Worm (Caenorhabditis elegans) whole organism, L4 larva: ENCODE measurements around the gene srg-41.

Experiments used
- D1046.2 ChIP-seq: fragments of 200-800 bp; sonication (Bioruptor generic); IDR thresholded peaks from 2 replicates; pipeline ENCODE4 v1.3.6; 2022; ENCODE audit warnings: missing genetic modification characterization, missing compliant biosample characterization
- T20F7.1 ChIP-seq: fragments of 200-800 bp; sonication (Bioruptor generic); optimal IDR thresholded peaks from 2 replicates; lab custom pipeline; 2018; ENCODE audit warnings: mild to moderate bottlenecking, missing genetic modification characterization, missing compliant biosample characterization
- T26A8.4 ChIP-seq: fragments of 200-800 bp; sonication (Bioruptor generic); IDR thresholded peaks from 2 replicates; pipeline ENCODE4 v1.3.6; 2022; ENCODE audit warnings: missing genetic modification characterization, missing compliant biosample characterization
- ZK546.5 ChIP-seq, 2 experiments: sonication (generic microtip); optimal IDR thresholded peaks; 2 replicates each; lab custom pipeline; 2017; ENCODE audit warnings: missing biosample characterization in 2 of 2, missing genetic modification characterization in 2 of 2
- aha-1 ChIP-seq: fragments of 150-350 bp; peaks from one replicate; lab custom pipeline; 2014; ENCODE audit warnings: missing biosample characterization, missing genetic modification characterization
- arid-1 ChIP-seq: fragments of 200-800 bp; sonication (Bioruptor generic); conservative IDR thresholded peaks from 2 replicates; pipeline ENCODE4 v1.3.6; 2022; ENCODE audit warnings: missing genetic modification reagents, missing genetic modification characterization, missing compliant biosample characterization
- ceh-32 ChIP-seq: sonication (generic microtip); optimal IDR thresholded peaks from 2 replicates; lab custom pipeline; 2016; ENCODE audit warnings: mild to moderate bottlenecking, missing genetic modification characterization, missing compliant biosample characterization; ENCODE audit not compliant: poor library complexity
- ceh-44 ChIP-seq: fragments of 200-800 bp; sonication (Bioruptor generic); IDR thresholded peaks from 2 replicates; pipeline ENCODE4 v1.3.6; 2022; ENCODE audit warnings: missing genetic modification reagents, missing genetic modification characterization, missing compliant biosample characterization
- cey-2 ChIP-seq: sonication (generic microtip); optimal IDR thresholded peaks from 3 replicates; lab custom pipeline; 2017; ENCODE audit warnings: missing genetic modification characterization, mild to moderate bottlenecking, missing compliant biosample characterization, antibody characterized with exemption, borderline replicate concordance; ENCODE audit not compliant: insufficient read depth
- ctbp-1 ChIP-seq: fragments of 200-800 bp; sonication (Bioruptor generic); IDR thresholded peaks from 2 replicates; pipeline ENCODE4 v1.3.6; 2022; ENCODE audit warnings: missing genetic modification reagents, missing genetic modification characterization, missing compliant biosample characterization
- daf-16 ChIP-seq, 3 experiments: sonication (generic microtip); optimal IDR thresholded peaks; 2 replicates each; lab custom pipeline; 2016 to 2017; ENCODE audit warnings: missing genetic modification characterization in 3 of 3, missing genetic modification reagents in 3 of 3, mild to moderate bottlenecking in 2 of 3, missing compliant biosample characterization in 2 of 3, missing biosample characterization in 1 of 3, moderate library complexity in 1 of 3
- dmd-9 ChIP-seq: fragments of 200-800 bp; sonication (Bioruptor generic); IDR thresholded peaks from 2 replicates; pipeline ENCODE4 v1.3.6; 2022; ENCODE audit warnings: missing genetic modification reagents, missing genetic modification characterization, missing compliant biosample characterization
- duxl-1 ChIP-seq: sonication (generic microtip); optimal IDR thresholded peaks from 2 replicates; lab custom pipeline; 2016; ENCODE audit warnings: mild to moderate bottlenecking, missing genetic modification characterization, moderate library complexity, missing compliant biosample characterization; ENCODE audit not compliant: poor library complexity
- egl-27 ChIP-seq: sonication (generic microtip); optimal IDR thresholded peaks from 3 replicates; lab custom pipeline; 2017; ENCODE audit warnings: missing biosample characterization, missing genetic modification reagents, missing genetic modification characterization
- fkh-10 ChIP-seq: fragments of 150-350 bp; optimal IDR thresholded peaks from 2 replicates; lab custom pipeline; 2014; ENCODE audit warnings: missing biosample characterization, missing genetic modification reagents, missing genetic modification characterization
- hmg-1.1 ChIP-seq: fragments of 200-800 bp; sonication (Bioruptor generic); IDR thresholded peaks from 2 replicates; pipeline ENCODE4 v1.3.6; 2022; ENCODE audit warnings: missing genetic modification reagents, missing genetic modification characterization, missing compliant biosample characterization
- lin-1 ChIP-seq: fragments of 200-800 bp; sonication (Bioruptor generic); IDR thresholded peaks from 2 replicates; pipeline ENCODE4 v1.3.6; 2022; ENCODE audit warnings: missing genetic modification reagents, missing genetic modification characterization, missing compliant biosample characterization
- lin-29 ChIP-seq: fragments of 200-800 bp; sonication (Bioruptor generic); IDR thresholded peaks from 2 replicates; pipeline ENCODE4 v1.3.6; 2022; ENCODE audit warnings: missing genetic modification reagents, missing genetic modification characterization, missing compliant biosample characterization
- lin-38 ChIP-seq: fragments of 200-800 bp; sonication (Bioruptor generic); IDR thresholded peaks from 2 replicates; pipeline ENCODE4 v1.3.6; 2022; ENCODE audit warnings: missing genetic modification reagents, missing genetic modification characterization, missing compliant biosample characterization
- lsy-2 ChIP-seq, 2 experiments: fragments of 150-350 bp in 1 of 2; sonication (generic microtip) in 1 of 2; optimal IDR thresholded peaks; 2 replicates each; lab custom pipeline; 2014 to 2017; ENCODE audit warnings: missing biosample characterization in 2 of 2, missing genetic modification characterization in 2 of 2
- madf-9 ChIP-seq: fragments of 200-800 bp; sonication (Bioruptor generic); conservative IDR thresholded peaks from 2 replicates; pipeline ENCODE4 v1.3.6; 2022; ENCODE audit warnings: missing genetic modification reagents, missing genetic modification characterization, missing compliant biosample characterization
- mdl-1 ChIP-seq, 2 experiments: fragments of 150-350 bp in 1 of 2; sonication (generic microtip) in 1 of 2; optimal IDR thresholded peaks; 2 replicates each; lab custom pipeline; 2014 to 2017; ENCODE audit warnings: missing biosample characterization in 2 of 2, missing genetic modification characterization in 2 of 2
- mdt-29 ChIP-seq: fragments of 200-800 bp; sonication (Bioruptor generic); IDR thresholded peaks from 2 replicates; pipeline ENCODE4 v1.3.6; 2022; ENCODE audit warnings: missing genetic modification reagents, missing genetic modification characterization, missing compliant biosample characterization
- mep-1 ChIP-seq: fragments of 150-350 bp; sonication (generic microtip); optimal IDR thresholded peaks from 3 replicates; lab custom pipeline; 2014; ENCODE audit warnings: missing biosample characterization, missing genetic modification characterization
- mes-2 ChIP-seq: sonication (generic microtip); optimal IDR thresholded peaks from 2 replicates; lab custom pipeline; 2016; ENCODE audit warnings: missing genotype, mild to moderate bottlenecking, missing genetic modification characterization, missing compliant biosample characterization; ENCODE audit not compliant: poor library complexity, severe bottlenecking
- mxl-2 ChIP-seq: fragments of 200-800 bp; sonication (Bioruptor generic); conservative IDR thresholded peaks from 2 replicates; pipeline ENCODE4 v1.3.6; 2022; ENCODE audit warnings: missing genetic modification reagents, missing genetic modification characterization, missing compliant biosample characterization
- nhr-11 ChIP-seq: fragments of 150-350 bp; optimal IDR thresholded peaks from 2 replicates; lab custom pipeline; 2014; ENCODE audit warnings: missing biosample characterization, missing genetic modification characterization
- nhr-111 ChIP-seq: fragments of 200-800 bp; sonication (Bioruptor generic); optimal IDR thresholded peaks from 2 replicates; lab custom pipeline; 2018; ENCODE audit warnings: mild to moderate bottlenecking, missing genetic modification characterization, missing compliant biosample characterization
- nhr-25 ChIP-seq: sonication (generic microtip); optimal IDR thresholded peaks from 2 replicates; lab custom pipeline; 2017; ENCODE audit warnings: missing genetic modification characterization, mild to moderate bottlenecking, missing compliant biosample characterization, antibody characterized with exemption, moderate library complexity, borderline replicate concordance; ENCODE audit not compliant: insufficient read depth
- nhr-28 ChIP-seq: fragments of 150-350 bp; optimal IDR thresholded peaks from 2 replicates; lab custom pipeline; 2014; ENCODE audit warnings: missing biosample characterization, missing genetic modification characterization
- nhr-42 ChIP-seq: fragments of 200-800 bp; sonication (Bioruptor generic); IDR thresholded peaks from 2 replicates; pipeline ENCODE4 v1.3.6; 2022; ENCODE audit warnings: missing genetic modification characterization, missing compliant biosample characterization
- nhr-76 ChIP-seq: fragments of 150-350 bp; optimal IDR thresholded peaks from 2 replicates; lab custom pipeline; 2014; ENCODE audit warnings: missing biosample characterization, missing genetic modification characterization
- nhr-77 ChIP-seq: fragments of 150-350 bp; optimal IDR thresholded peaks from 2 replicates; lab custom pipeline; 2014; ENCODE audit warnings: missing biosample characterization, missing genetic modification characterization
- rbr-2 ChIP-seq: sonication (generic microtip); optimal IDR thresholded peaks from 2 replicates; lab custom pipeline; 2016; ENCODE audit warnings: missing genotype, missing genetic modification characterization, missing compliant biosample characterization
- saeg-2 ChIP-seq: fragments of 200-800 bp; sonication (Bioruptor generic); IDR thresholded peaks from 2 replicates; pipeline ENCODE4 v1.3.6; 2022; ENCODE audit warnings: missing genetic modification reagents, missing genetic modification characterization, missing compliant biosample characterization
- set-16 ChIP-seq: fragments of 200-800 bp; sonication (Bioruptor generic); IDR thresholded peaks from 2 replicates; pipeline ENCODE4 v1.3.6; 2022; ENCODE audit warnings: missing genetic modification reagents, missing genetic modification characterization, missing compliant biosample characterization
- spr-1 ChIP-seq: sonication (generic microtip); optimal IDR thresholded peaks from 2 replicates; lab custom pipeline; 2016; ENCODE audit warnings: mild to moderate bottlenecking, missing genetic modification characterization, missing compliant biosample characterization
- tag-97 ChIP-seq: fragments of 200-800 bp; sonication (Bioruptor generic); IDR thresholded peaks from 2 replicates; pipeline ENCODE4 v1.3.6; 2022; ENCODE audit warnings: missing genetic modification characterization, missing compliant biosample characterization
- unc-62 ChIP-seq, 3 experiments: fragments of 150-350 bp in 1 of 3; sonication (generic microtip); optimal IDR thresholded peaks in 2 of 3; peaks in 1 of 3; 1 replicate in 1 of 3; 2 replicates in 2 of 3; lab custom pipeline; 2014 to 2017; ENCODE audit warnings: missing biosample characterization in 3 of 3, missing genetic modification characterization in 3 of 3, missing genetic modification reagents in 3 of 3, missing genotype in 1 of 3
- vab-7 ChIP-seq: fragments of 200-800 bp; sonication (Bioruptor generic); IDR thresholded peaks from 2 replicates; pipeline ENCODE4 v1.3.6; 2022; ENCODE audit warnings: missing genetic modification reagents, missing genetic modification characterization, missing compliant biosample characterization
- zfp-3 ChIP-seq: fragments of 200-800 bp; sonication (Bioruptor generic); conservative IDR thresholded peaks from 2 replicates; pipeline ENCODE4 v1.3.6; 2022; ENCODE audit warnings: missing genetic modification reagents, missing genetic modification characterization, missing compliant biosample characterization
- zip-11 ChIP-seq: fragments of 200-800 bp; sonication (Bioruptor generic); IDR thresholded peaks from 2 replicates; pipeline ENCODE4 v1.3.6; 2022; ENCODE audit warnings: missing genetic modification characterization, missing compliant biosample characterization
- zip-2 ChIP-seq: fragments of 150-350 bp; optimal IDR thresholded peaks from 2 replicates; lab custom pipeline; 2014; ENCODE audit warnings: missing biosample characterization, missing genetic modification characterization

srg-41 gene

ce11 chrV:11121247-11121646 lies 40.4 kb downstream of the srg-41 start (continued):
- TF ChIP-seq mdl-1 (tag; optimal IDR thresholded peaks at IDR 0.05; lab: Kevin White, UChicago) (peak; percentile 56 to 90), aha-1 (peak; percentile 37), set-16 (GFP tag; lab: Robert Waterston, UW) (no peak), arid-1 (no peak), mep-1 (tag; lab: Kevin White, UChicago) (peak; percentile 49)

- TF ChIP-seq zip-11 (GFP tag; lab: Robert Waterston, UW) (no peak), mep-1 (tag; lab: Kevin White, UChicago) (peak; percentile 0), hmg-1.1 (GFP tag; lab: Robert Waterston, UW) (no peak), lin-29 (GFP tag; lab: Robert Waterston, UW) (no peak), nhr-76 (tag; lab: Kevin White, UChicago) (no peak), nhr-42 (GFP tag; lab: Robert Waterston, UW) (no peak), saeg-2 (GFP tag; lab: Robert Waterston, UW) (no peak), egl-27 (tag; lab: Kevin White, UChicago) (no peak), tag-97 (GFP tag; lab: Robert Waterston, UW) (no peak), T26A8.4 (GFP tag; lab: Robert Waterston, UW) (peak; percentile 30; the same call in 1 of the 2 replicates), mdt-29 (0 out of 2 replicates have a peak, but pooled peaks have one; percentile 20), cey-2 (tag; lab: Kevin White, UChicago) (no peak), mxl-2 (GFP tag; lab: Robert Waterston, UW) (no peak), vab-7 (GFP tag; lab: Robert Waterston, UW) (no peak), D1046.2 (GFP tag; lab: Robert Waterston, UW) (no peak), ceh-32 (tag; lab: Kevin White, UChicago) (no peak), mdl-1 (tag; optimal IDR thresholded peaks at IDR 0.05; lab: Kevin White, UChicago) (no peak), rbr-2 (peak; percentile 1), ctbp-1 (GFP tag; lab: Robert Waterston, UW) (0 out of 2 replicates have a peak, but pooled peaks have one; percentile 28), ceh-44 (GFP tag; lab: Robert Waterston, UW) (no peak), nhr-11 (tag; lab: Kevin White, UChicago) (no peak), lin-38 (GFP tag; lab: Robert Waterston, UW) (0 out of 2 replicates have a peak, but pooled peaks have one; percentile 5), nhr-111 (GFP tag; lab: Kevin White, UChicago) (peak; percentile 38), zip-2 (tag; lab: Kevin White, UChicago) (peak; percentile 34), aha-1 (peak; percentile 52)
Observed at ce11 chrV:11119294-11119755, 42.4 kb downstream of the srg-41 start, which contains the start of gene scb-1. scb-1 (minus strand) TSS chrV:11119705.

- TF ChIP-seq ZK546.5 (tag; optimal IDR thresholded peaks at IDR 0.05; lab: Kevin White, UChicago) (no peak), nhr-76 (tag; lab: Kevin White, UChicago) (no peak), lsy-2 (tag; optimal IDR thresholded peaks at IDR 0.05; lab: Kevin White, UChicago) (peak in 1 of 2 experiments; percentile 17), nhr-25 (peak; percentile 14), zfp-3 (GFP tag; lab: Robert Waterston, UW) (peak; percentile 78; the same call in 1 of the 2 replicates), lin-38 (GFP tag; lab: Robert Waterston, UW) (peak; percentile 35; the same call in 1 of the 2 replicates), unc-62 (GFP tag; optimal IDR thresholded peaks at IDR 0.05 in 1 of 2; lab: Kevin White, UChicago) (no peak), unc-62 (tag; optimal IDR thresholded peaks at IDR 0.05; lab: Kevin White, UChicago) (no peak), nhr-77 (tag; lab: Kevin White, UChicago) (peak; percentile 31), T26A8.4 (GFP tag; lab: Robert Waterston, UW) (0 out of 2 replicates have a peak, but pooled peaks have one; percentile 42), zip-11 (GFP tag; lab: Robert Waterston, UW) (no peak), madf-9 (GFP tag; lab: Robert Waterston, UW) (no peak), vab-7 (GFP tag; lab: Robert Waterston, UW) (no peak), fkh-10 (GFP tag; lab: Kevin White, UChicago) (no peak), dmd-9 (GFP tag; lab: Robert Waterston, UW) (no peak), spr-1 (tag; lab: Kevin White, UChicago) (no peak), T20F7.1 (peak; percentile 32), nhr-42 (GFP tag; lab: Robert Waterston, UW) (no peak), daf-16 (GFP tag; optimal IDR thresholded peaks at IDR 0.05; lab: Kevin White, UChicago) (peak in 1 of 2 experiments; percentile 14), daf-16 (tag; optimal IDR thresholded peaks at IDR 0.05; lab: Kevin White, UChicago) (peak; percentile 28), duxl-1 (no peak), mes-2 (tag; lab: Kevin White, UChicago) (peak; percentile 23), lin-1 (no peak), nhr-28 (no peak), mdt-29 (no peak)
Observed at ce11 chrV:11118179-11118725, 43.4 kb downstream of the srg-41 start.
